Fruit fly (Drosophila melanogaster) whole organism, embryonic: Measurements from ENCODE around the gene Ccdc58.

ENCODE experiments used
- Antp ChIP-seq: fragments of 200-800 bp; sonication (Bioruptor generic); optimal IDR thresholded peaks from 3 replicates; lab custom pipeline; 2016; ENCODE audit warnings: missing biosample characterization, missing genetic modification characterization
- CG1024 ChIP-seq: fragments of 200-800 bp; sonication (Bioruptor generic); IDR thresholded peaks from 2 replicates; pipeline ENCODE4 v1.3.6; 2022; ENCODE audit warnings: missing biosample characterization, missing genetic modification characterization
- CG11085 ChIP-seq: fragments of 200-800 bp; sonication (Bioruptor generic); IDR thresholded peaks from 2 replicates; pipeline ENCODE4 v1.3.6; 2022; ENCODE audit warnings: missing biosample characterization, missing genetic modification characterization
- CG11456 ChIP-seq: fragments of 200-800 bp; sonication (Bioruptor generic); IDR thresholded peaks from 3 replicates; pipeline ENCODE4 v1.3.6; 2022; ENCODE audit warnings: missing biosample characterization, missing genetic modification characterization
- CG12942 ChIP-seq: fragments of 200-800 bp; sonication (Bioruptor generic); optimal IDR thresholded peaks from 3 replicates; lab custom pipeline; 2016; ENCODE audit warnings: missing biosample characterization, missing genetic modification characterization
- CG14441 ChIP-seq: fragments of 200-800 bp; sonication (Bioruptor generic); IDR thresholded peaks from 2 replicates; pipeline ENCODE4 v1.3.6; 2022; ENCODE audit warnings: missing biosample characterization, missing genetic modification characterization
- CG1647 ChIP-seq: fragments of 200-800 bp; sonication (Bioruptor generic); optimal IDR thresholded peaks from 3 replicates; lab custom pipeline; 2016; ENCODE audit warnings: missing biosample characterization, missing genetic modification characterization
- CG17829 ChIP-seq: fragments of 200-800 bp; optimal IDR thresholded peaks from 2 replicates; lab custom pipeline; 2019; ENCODE audit warnings: missing biosample characterization, mild to moderate bottlenecking, missing genetic modification characterization, moderate library complexity
- CG18011 ChIP-seq: fragments of 200-800 bp; sonication (Bioruptor generic); optimal IDR thresholded peaks from 2 replicates; lab custom pipeline; 2017; ENCODE audit warnings: missing biosample characterization, missing genetic modification characterization, mild to moderate bottlenecking, moderate library complexity, missing genotype
- CG32772 ChIP-seq: fragments of 200-800 bp; sonication (Bioruptor generic); IDR thresholded peaks from 2 replicates; pipeline ENCODE4 v1.3.6; 2022; ENCODE audit warnings: missing biosample characterization, missing genetic modification characterization
- CG3726 ChIP-seq: fragments of 200-800 bp; sonication (Bioruptor generic); IDR thresholded peaks from 3 replicates; pipeline ENCODE4, ENCODE4 v1.3.6; 2022; ENCODE audit warnings: missing biosample characterization, missing genetic modification characterization
- CG3847 ChIP-seq: fragments of 200-800 bp; sonication (Bioruptor generic); IDR thresholded peaks from 2 replicates; pipeline ENCODE4 v1.3.6; 2022; ENCODE audit warnings: missing biosample characterization, missing genetic modification characterization
- CG4820 ChIP-seq: fragments of 200-800 bp; sonication (Bioruptor generic); optimal IDR thresholded peaks from 3 replicates; lab custom pipeline; 2016; ENCODE audit warnings: missing biosample characterization, missing genetic modification characterization
- CG5245 ChIP-seq: fragments of 200-800 bp; sonication (Bioruptor generic); optimal IDR thresholded peaks from 3 replicates; lab custom pipeline; 2016; ENCODE audit warnings: missing biosample characterization, missing genetic modification characterization
- CG7745 ChIP-seq: fragments of 200-800 bp; sonication (Bioruptor generic); optimal IDR thresholded peaks from 2 replicates; lab custom pipeline; 2018; ENCODE audit warnings: missing biosample characterization, mild to moderate bottlenecking, missing genetic modification characterization, moderate library complexity
- CG7928 ChIP-seq: fragments of 200-800 bp; sonication (Bioruptor generic); optimal IDR thresholded peaks from 2 replicates; lab custom pipeline; 2017; ENCODE audit warnings: missing biosample characterization, mild to moderate bottlenecking, missing genetic modification characterization
- CG8290 ChIP-seq, 3 experiments: fragments of 200-800 bp; sonication (Bioruptor generic); optimal IDR thresholded peaks; 2 replicates each; lab custom pipeline; 2016 to 2019; ENCODE audit warnings: missing biosample characterization in 3 of 3, missing genetic modification characterization in 3 of 3, mild to moderate bottlenecking in 2 of 3, moderate library complexity in 1 of 3
- CG8388 ChIP-seq: fragments of 200-800 bp; sonication (Bioruptor generic); optimal IDR thresholded peaks from 2 replicates; lab custom pipeline; 2019; ENCODE audit warnings: missing biosample characterization, mild to moderate bottlenecking, missing genetic modification characterization, moderate library complexity
- CG8478 ChIP-seq: fragments of >200 bp; optimal IDR thresholded peaks from 2 replicates; lab custom pipeline; 2018
- CG9437 ChIP-seq: fragments of 200-800 bp; sonication (Bioruptor generic); optimal IDR thresholded peaks from 2 replicates; lab custom pipeline; 2018; ENCODE audit warnings: missing biosample characterization, mild to moderate bottlenecking, missing genetic modification characterization
- CG9876 ChIP-seq: fragments of 200-800 bp; sonication (Bioruptor generic); optimal IDR thresholded peaks from 2 replicates; lab custom pipeline; 2016; ENCODE audit warnings: missing biosample characterization, missing genetic modification characterization
- D19A ChIP-seq: fragments of 200-800 bp; optimal IDR thresholded peaks from 3 replicates; lab custom pipeline; 2019; ENCODE audit warnings: missing biosample characterization, mild to moderate bottlenecking, missing genetic modification characterization, moderate library complexity
- HLH4C ChIP-seq: fragments of 200-800 bp; sonication (Bioruptor generic); IDR thresholded peaks from 3 replicates; pipeline ENCODE4 v1.3.6; 2022; ENCODE audit warnings: missing biosample characterization, missing genetic modification characterization; ENCODE audit not compliant: partially characterized antibody
- MTF-1 ChIP-seq: fragments of 200-800 bp; sonication (Bioruptor generic); optimal IDR thresholded peaks from 2 replicates; lab custom pipeline; 2018; ENCODE audit warnings: missing biosample characterization, mild to moderate bottlenecking, missing genetic modification characterization, borderline replicate concordance
- Oaz ChIP-seq: fragments of 200-800 bp; sonication (Bioruptor generic); IDR thresholded peaks from 2 replicates; pipeline ENCODE4 v1.3.6; 2022; ENCODE audit warnings: missing biosample characterization, missing genetic modification characterization
- Oli ChIP-seq: fragments of 200-800 bp; sonication (Bioruptor generic); optimal IDR thresholded peaks from 2 replicates; lab custom pipeline; 2018; ENCODE audit warnings: missing biosample characterization, mild to moderate bottlenecking, missing genetic modification characterization, moderate library complexity
- Poxn ChIP-seq: fragments of 200-800 bp; sonication (Bioruptor generic); IDR thresholded peaks from 2 replicates; pipeline ENCODE4 v1.3.6; 2022; ENCODE audit warnings: missing biosample characterization, missing genetic modification characterization
- Rx ChIP-seq: fragments of 200-800 bp; sonication (Bioruptor generic); IDR thresholded peaks from 2 replicates; pipeline ENCODE4 v1.3.6; 2022; ENCODE audit warnings: missing biosample characterization, missing genetic modification characterization
- Spps ChIP-seq: fragments of 200-800 bp; sonication (Bioruptor generic); optimal IDR thresholded peaks from 2 replicates; lab custom pipeline; 2018; ENCODE audit warnings: missing biosample characterization, mild to moderate bottlenecking, missing genetic modification characterization
- Xbp1 ChIP-seq: fragments of 200-800 bp; sonication (Bioruptor generic); optimal IDR thresholded peaks from 3 replicates; lab custom pipeline; 2016; ENCODE audit warnings: missing biosample characterization, mild to moderate bottlenecking, missing genetic modification characterization
- bbx ChIP-seq: fragments of 200-800 bp; sonication (Bioruptor generic); IDR thresholded peaks from 2 replicates; pipeline ENCODE4 v1.3.6; 2022; ENCODE audit warnings: missing biosample characterization, missing genetic modification characterization; ENCODE audit not compliant: partially characterized antibody
- crc ChIP-seq: fragments of 200-800 bp; sonication (Bioruptor generic); optimal IDR thresholded peaks from 2 replicates; lab custom pipeline; 2016; ENCODE audit warnings: missing biosample characterization, missing genetic modification characterization
- crol ChIP-seq: fragments of 200-800 bp; sonication (Bioruptor generic); IDR thresholded peaks from 2 replicates; pipeline ENCODE4 v1.3.6; 2022; ENCODE audit warnings: missing biosample characterization, missing genetic modification characterization
- cwo ChIP-seq: fragments of 200-800 bp; sonication (Bioruptor generic); optimal IDR thresholded peaks from 3 replicates; lab custom pipeline; 2017; ENCODE audit warnings: missing biosample characterization, missing genetic modification characterization, mild to moderate bottlenecking, moderate library complexity, missing genetic modification reagents
- gcm ChIP-seq: fragments of 200-800 bp; sonication (Bioruptor generic); optimal IDR thresholded peaks from 2 replicates; lab custom pipeline; 2019; ENCODE audit warnings: missing biosample characterization, mild to moderate bottlenecking, missing genetic modification characterization, moderate library complexity
- gro ChIP-seq: fragments of 200-800 bp; sonication (Bioruptor generic); optimal IDR thresholded peaks from 2 replicates; lab custom pipeline; 2016; ENCODE audit warnings: missing biosample characterization, missing genetic modification characterization
- ind ChIP-seq: fragments of 200-800 bp; sonication (Bioruptor generic); optimal IDR thresholded peaks from 3 replicates; lab custom pipeline; 2016; ENCODE audit warnings: missing biosample characterization, missing genetic modification characterization
- insv ChIP-seq, 2 experiments: fragments of 200-800 bp; sonication (Bioruptor generic); optimal IDR thresholded peaks; 3 replicates each; lab custom pipeline; 2016 to 2018; ENCODE audit warnings: missing biosample characterization in 2 of 2, missing genetic modification characterization in 2 of 2
- org-1 ChIP-seq: fragments of 200-800 bp; sonication (Bioruptor generic); optimal IDR thresholded peaks from 2 replicates; lab custom pipeline; 2017; ENCODE audit warnings: missing biosample characterization, missing genetic modification characterization
- pum ChIP-seq: fragments of 200-800 bp; sonication (Bioruptor generic); optimal IDR thresholded peaks from 2 replicates; lab custom pipeline; 2016; ENCODE audit warnings: missing biosample characterization, missing genetic modification characterization
- sc ChIP-seq, 3 experiments: fragments of >200 bp in 2 of 3; fragments of 200-800 bp in 1 of 3; sonication (Bioruptor generic) in 1 of 3; optimal IDR thresholded peaks; 2 replicates in 2 of 3; 3 replicates in 1 of 3; lab custom pipeline; 2017; ENCODE audit warnings: mild to moderate bottlenecking in 1 of 3, missing biosample characterization in 1 of 3, missing genetic modification characterization in 1 of 3, missing genetic modification reagents in 1 of 3
- scrt ChIP-seq: fragments of 200-800 bp; sonication (Bioruptor generic); optimal IDR thresholded peaks from 2 replicates; lab custom pipeline; 2018; ENCODE audit warnings: missing biosample characterization, mild to moderate bottlenecking, missing genetic modification characterization, moderate library complexity
- seq ChIP-seq: fragments of 200-800 bp; sonication (Bioruptor generic); IDR thresholded peaks from 2 replicates; pipeline ENCODE4 v1.3.6; 2022; ENCODE audit warnings: missing biosample characterization, missing genetic modification characterization
- sna ChIP-seq: fragments of 200-800 bp; sonication (Bioruptor generic); IDR thresholded peaks from 2 replicates; pipeline ENCODE4 v1.3.6; 2022; ENCODE audit warnings: missing biosample characterization, missing genetic modification characterization; ENCODE audit not compliant: partially characterized antibody
- sob ChIP-seq: fragments of 200-800 bp; sonication (Bioruptor generic); IDR thresholded peaks from 2 replicates; pipeline ENCODE4 v1.3.6; 2022; ENCODE audit warnings: missing biosample characterization, missing genetic modification characterization
- tup ChIP-seq: fragments of 200-800 bp; sonication (Bioruptor generic); optimal IDR thresholded peaks from 2 replicates; lab custom pipeline; 2016; ENCODE audit warnings: missing biosample characterization, mild to moderate bottlenecking, missing genetic modification characterization, moderate library complexity
- unc-4 ChIP-seq: fragments of 200-800 bp; sonication (Bioruptor generic); IDR thresholded peaks from 2 replicates; pipeline ENCODE4 v1.3.6; 2022; ENCODE audit warnings: missing biosample characterization, missing genetic modification characterization; ENCODE audit not compliant: partially characterized antibody
- vnd ChIP-seq: fragments of 200-800 bp; sonication (Bioruptor generic); IDR thresholded peaks from 3 replicates; pipeline ENCODE4 v1.3.6; 2022; ENCODE audit warnings: missing biosample characterization, missing genetic modification characterization; ENCODE audit not compliant: partially characterized antibody

Ccdc58 gene

DNA sequence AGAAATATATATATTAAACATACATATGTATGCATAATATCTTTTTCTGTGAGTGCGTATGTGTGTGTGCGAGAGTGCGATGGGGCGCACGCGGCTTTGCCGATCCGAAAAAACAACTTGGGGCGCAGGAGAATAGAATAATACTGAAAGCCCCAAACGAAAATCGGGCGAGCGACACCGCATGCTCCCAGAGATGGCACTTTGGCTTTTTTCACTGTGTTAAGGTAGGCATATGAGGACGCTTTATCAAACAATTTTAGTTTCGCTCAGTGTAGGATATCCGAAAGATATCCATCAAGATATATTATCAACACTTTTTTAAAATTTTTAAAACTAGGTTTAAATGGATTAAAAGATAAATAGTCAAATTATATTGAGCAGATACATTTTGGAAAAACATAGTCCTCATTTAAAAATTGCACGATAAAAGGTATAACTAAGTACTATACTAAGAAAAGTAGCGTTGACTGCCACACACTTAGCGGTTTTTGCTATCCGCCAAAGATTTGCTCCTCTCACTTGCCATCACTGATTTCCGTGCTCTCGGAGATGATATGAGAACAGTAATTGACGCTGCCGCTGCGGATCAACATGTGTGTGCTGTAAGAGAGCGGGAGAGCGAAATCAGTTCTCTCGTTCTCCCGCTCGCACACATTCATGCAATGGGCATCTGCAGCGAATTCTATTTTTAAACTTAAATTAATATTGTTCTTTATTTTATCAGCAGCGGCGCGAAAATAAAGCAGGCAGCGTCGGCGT, 13.9 kb upstream of the Ccdc58 start (continued):
- TF ChIP-seq vnd (GFP tag; lab: Robert Waterston, UW): no peak
- TF ChIP-seq cwo: peak; percentile 64
- no peak for TF ChIP-seq crc (GFP tag; lab: Kevin White, UChicago)
- TF ChIP-seq CG18011 (GFP tag; lab: Kevin White, UChicago): no peak
- peak; percentile 17 for TF ChIP-seq CG9876 (GFP tag; lab: Kevin White, UChicago)
- no peak for TF ChIP-seq CG1024 (GFP tag; lab: Robert Waterston, UW)
- peak; percentile 77 for TF ChIP-seq org-1
- TF ChIP-seq Rx: 0 out of 2 replicates have a peak, but pooled peaks have one; percentile 3
- TF ChIP-seq gro (GFP tag; lab: Kevin White, UChicago): no peak
- TF ChIP-seq sc (optimal IDR thresholded peaks at IDR 0.05; lab: Kevin White, UChicago): no peak
- no peak for TF ChIP-seq sc (GFP tag; optimal IDR thresholded peaks at IDR 0.05; lab: Kevin White, UChicago)
- TF ChIP-seq CG7745: no peak
- TF ChIP-seq CG3847: peak; percentile 47
- no peak for TF ChIP-seq scrt
- peak; percentile 24 for TF ChIP-seq CG1647
- no peak for TF ChIP-seq seq (GFP tag; lab: Robert Waterston, UW)
- TF ChIP-seq CG3726 (GFP tag; lab: Robert Waterston, UW): 0 out of 3 replicates have a peak, but pooled peaks have one; percentile 52
- TF ChIP-seq CG11456 (GFP tag; lab: Robert Waterston, UW): no peak
- TF ChIP-seq Oli: peak; percentile 74
- peak; percentile 51 for TF ChIP-seq CG12942
- TF ChIP-seq gcm (GFP tag; lab: Kevin White, UChicago): no peak
- no peak for TF ChIP-seq MTF-1 (GFP tag; lab: Kevin White, UChicago)
- TF ChIP-seq Poxn: no peak
- TF ChIP-seq CG14441 (GFP tag; lab: Robert Waterston, UW): no peak
- peak in 1 of 2 experiments; percentile 45 for TF ChIP-seq insv (GFP tag; optimal IDR thresholded peaks at IDR 0.05; lab: Kevin White, UChicago)
- no peak for TF ChIP-seq HLH4C (GFP tag; lab: Robert Waterston, UW)
- TF ChIP-seq CG8478 (lab: Kevin White, UChicago): no peak
- TF ChIP-seq CG8290 (GFP tag; optimal IDR thresholded peaks at IDR 0.05; lab: Kevin White, UChicago): peak; percentile 74
- TF ChIP-seq CG8290 (tag; optimal IDR thresholded peaks at IDR 0.05; lab: Kevin White, UChicago): peak; percentile 29 to 31
- TF ChIP-seq Oaz (GFP tag; lab: Robert Waterston, UW): no peak
- peak; percentile 45 for TF ChIP-seq Spps (tag; lab: Kevin White, UChicago)
- peak; percentile 33; the same call in 1 of the 2 replicates for TF ChIP-seq sob
- peak; percentile 70 for TF ChIP-seq ind (GFP tag; lab: Kevin White, UChicago)
- TF ChIP-seq CG17829 (tag; lab: Kevin White, UChicago): peak; percentile 47
- TF ChIP-seq CG8388 (GFP tag; lab: Kevin White, UChicago): peak; percentile 47
- TF ChIP-seq CG32772 (GFP tag; lab: Robert Waterston, UW): no peak
- TF ChIP-seq CG9437: peak; percentile 69
- TF ChIP-seq tup: peak; percentile 47
- peak; percentile 69 for TF ChIP-seq CG4820 (GFP tag; lab: Kevin White, UChicago)
- peak; percentile 42 for TF ChIP-seq CG5245
- peak; percentile 30 for TF ChIP-seq CG7928
- TF ChIP-seq unc-4 (GFP tag; lab: Robert Waterston, UW): 0 out of 2 replicates have a peak, but pooled peaks have one; percentile 38
- TF ChIP-seq pum (GFP tag; lab: Kevin White, UChicago): peak; percentile 46
- TF ChIP-seq D19A (tag; lab: Kevin White, UChicago): peak; percentile 62
- TF ChIP-seq Antp (GFP tag; lab: Kevin White, UChicago): peak; percentile 51
- no peak for TF ChIP-seq crol (GFP tag; lab: Robert Waterston, UW)
- peak; percentile 72 for TF ChIP-seq Xbp1 (GFP tag; lab: Kevin White, UChicago)
- no peak for TF ChIP-seq bbx
- no peak for TF ChIP-seq CG11085
- no peak for TF ChIP-seq sna (GFP tag; lab: Robert Waterston, UW)
